Worm (Caenorhabditis elegans): ENCODE results near the gene fbxa-150.

ce11 chrV:20518927-20519326 lies 3.5 kb upstream of the fbxa-150 start, which contains the start of gene Y38H6C.25:
- TF ChIP-seq cog-1 (tag; optimal IDR thresholded peaks at IDR 0.05) (no peak), flt-1 (GFP tag; IDR thresholded peaks at IDR 0.05) (no peak)
